Fruit fly (Drosophila melanogaster) whole organism, wandering third instar larva: ENCODE measurements around the gene SmD1.

Source experiments
- OdsH ChIP-seq: fragments of 200-800 bp; sonication (Bioruptor generic); optimal IDR thresholded peaks from 2 replicates; lab custom pipeline; 2016; ENCODE audit warnings: missing biosample characterization, mild to moderate bottlenecking, missing genetic modification characterization
- Sp1 ChIP-seq: fragments of 200-800 bp; sonication (Bioruptor generic); optimal IDR thresholded peaks from 3 replicates; lab custom pipeline; 2019; ENCODE audit warnings: missing biosample characterization, mild to moderate bottlenecking, missing genetic modification characterization, moderate library complexity

DNA sequence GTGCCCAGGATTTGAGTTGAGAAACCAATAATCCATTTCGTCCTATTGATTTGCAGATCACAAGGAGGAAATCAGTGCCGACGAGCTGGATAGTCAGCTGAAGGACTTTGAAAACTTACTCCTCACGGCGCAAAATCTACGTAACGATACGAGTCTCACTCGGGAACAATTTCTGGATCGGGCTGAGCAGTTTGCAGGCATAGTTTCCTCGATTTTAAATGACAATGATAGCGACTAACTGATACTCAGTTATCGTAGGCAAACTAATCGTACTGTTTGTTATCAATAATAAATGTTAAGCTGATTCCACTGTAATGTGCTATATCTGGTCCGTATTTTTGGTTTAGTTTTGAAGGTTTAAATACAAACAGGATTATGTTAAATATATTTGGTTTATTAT, 11.8 kb upstream of the SmD1 start:
- TF ChIP-seq Sp1 (GFP tag; lab: Kevin White, UChicago), result no peak
- no peak for TF ChIP-seq OdsH (GFP tag; lab: Kevin White, UChicago)
